Fruit fly (Drosophila melanogaster) whole organism, prepupa: Measurements from ENCODE around the gene CG14234.

Experiments
- Blimp-1 ChIP-seq: fragments of 200-800 bp; sonication (Bioruptor generic); optimal IDR thresholded peaks from 3 replicates; lab custom pipeline; 2017; ENCODE audit warnings: missing biosample characterization, missing genetic modification characterization, mild to moderate bottlenecking, moderate library complexity, missing genetic modification reagents
- salr ChIP-seq, 2 experiments: fragments of 200-800 bp; sonication (Bioruptor generic); optimal IDR thresholded peaks; 3 replicates each; lab custom pipeline; 2016 to 2018; ENCODE audit warnings: missing biosample characterization in 2 of 2, missing genetic modification characterization in 2 of 2, mild to moderate bottlenecking in 1 of 2

The CG14234 gene

dm6 chrX:19788621-19788944 is 53.2 kb downstream of the CG14234 start:
- TF ChIP-seq Blimp-1 (GFP tag; lab: Kevin White, UChicago) (no peak), salr (GFP tag; optimal IDR thresholded peaks at IDR 0.05; lab: Kevin White, UChicago) (no peak)
